Worm (Caenorhabditis elegans) whole organism, young adult: ENCODE data around the gene F02H6.7.

ENCODE experiments used
- B0019.2 ChIP-seq: fragments of 200-800 bp; sonication (Bioruptor generic); conservative IDR thresholded peaks from 2 replicates; pipeline ENCODE4 v1.3.6; 2022; ENCODE audit warnings: missing genetic modification reagents, missing genetic modification characterization, missing compliant biosample characterization
- B0035.1 ChIP-seq: sonication (generic microtip); optimal IDR thresholded peaks from 2 replicates; lab custom pipeline; 2016; ENCODE audit warnings: missing genetic modification characterization, mild to moderate bottlenecking, missing compliant biosample characterization, missing genotype, missing genetic modification reagents
- C17E4.6 ChIP-seq: fragments of 200-800 bp; sonication (Bioruptor generic); IDR thresholded peaks from 2 replicates; pipeline ENCODE4 v1.3.6; 2022; ENCODE audit warnings: missing genetic modification reagents, missing genetic modification characterization, missing compliant biosample characterization
- D2030.7 ChIP-seq: fragments of 200-800 bp; sonication (Bioruptor generic); IDR thresholded peaks from 2 replicates; pipeline ENCODE4 v1.3.6; 2022; ENCODE audit warnings: missing genetic modification reagents, missing genetic modification characterization, missing compliant biosample characterization
- F33H1.4 ChIP-seq: fragments of 200-800 bp; sonication (Bioruptor generic); IDR thresholded peaks from 2 replicates; pipeline ENCODE4 v1.3.6; 2022; ENCODE audit warnings: missing genetic modification reagents, missing genetic modification characterization, missing compliant biosample characterization
- F39B2.1 ChIP-seq: fragments of 200-800 bp; sonication (Bioruptor generic); IDR thresholded peaks from 2 replicates; pipeline ENCODE4 v1.3.6; 2022; ENCODE audit warnings: missing genetic modification reagents, missing genetic modification characterization, missing compliant biosample characterization
- K12H6.12 ChIP-seq: fragments of 200-800 bp; sonication (Bioruptor generic); optimal IDR thresholded peaks from 2 replicates; lab custom pipeline; 2018; ENCODE audit warnings: mild to moderate bottlenecking, missing genetic modification characterization, missing compliant biosample characterization
- ZK185.1 ChIP-seq: sonication (generic microtip); optimal IDR thresholded peaks from 2 replicates; lab custom pipeline; 2016; ENCODE audit warnings: mild to moderate bottlenecking, missing genetic modification characterization, missing compliant biosample characterization; ENCODE audit not compliant: poor library complexity, severe bottlenecking
- akir-1 ChIP-seq: fragments of 200-800 bp; sonication (Bioruptor generic); optimal IDR thresholded peaks from 2 replicates; lab custom pipeline; 2018; ENCODE audit warnings: mild to moderate bottlenecking, missing genetic modification characterization, moderate library complexity, missing compliant biosample characterization
- ama-1 ChIP-seq, 3 experiments: fragments of 150-350 bp in 1 of 3; sonication (generic microtip) in 2 of 3; optimal IDR thresholded peaks; 2 replicates each; lab custom pipeline; 2014 to 2018; ENCODE audit warnings: missing biosample characterization in 2 of 3, missing genetic modification characterization in 2 of 3, missing genetic modification reagents in 2 of 3
- aptf-2 ChIP-seq: fragments of 200-800 bp; sonication (Bioruptor generic); conservative IDR thresholded peaks from 2 replicates; pipeline ENCODE4 v1.3.6; 2022; ENCODE audit warnings: missing genetic modification reagents, missing genetic modification characterization, missing compliant biosample characterization
- aptf-3 ChIP-seq: fragments of 200-800 bp; sonication (Bioruptor generic); IDR thresholded peaks from 2 replicates; pipeline ENCODE4 v1.3.6; 2022; ENCODE audit warnings: missing genetic modification characterization, missing compliant biosample characterization
- atf-7 ChIP-seq: sonication (generic microtip); optimal IDR thresholded peaks from 2 replicates; lab custom pipeline; 2017; ENCODE audit warnings: mild to moderate bottlenecking, missing genetic modification characterization, missing compliant biosample characterization
- athp-1 ChIP-seq: sonication (generic microtip); optimal IDR thresholded peaks from 2 replicates; lab custom pipeline; 2017; ENCODE audit warnings: mild to moderate bottlenecking, missing genetic modification characterization, missing compliant biosample characterization
- attf-6 ChIP-seq: fragments of 200-800 bp; sonication (Bioruptor generic); IDR thresholded peaks from 2 replicates; pipeline ENCODE4 v1.3.6; 2022; ENCODE audit warnings: missing genetic modification reagents, missing genetic modification characterization, missing compliant biosample characterization
- bed-2 ChIP-seq: fragments of 200-800 bp; sonication (Bioruptor generic); IDR thresholded peaks from 2 replicates; pipeline ENCODE4 v1.3.6; 2022; ENCODE audit warnings: missing genetic modification reagents, missing genetic modification characterization, missing compliant biosample characterization
- ceh-27 ChIP-seq: fragments of 200-800 bp; sonication (Bioruptor generic); optimal IDR thresholded peaks from 2 replicates; lab custom pipeline; 2018; ENCODE audit warnings: mild to moderate bottlenecking, missing genetic modification characterization, moderate library complexity, missing compliant biosample characterization
- ceh-79 ChIP-seq: sonication (generic microtip); optimal IDR thresholded peaks from 2 replicates; lab custom pipeline; 2017; ENCODE audit warnings: mild to moderate bottlenecking, missing genetic modification characterization, missing compliant biosample characterization
- chd-7 ChIP-seq: sonication (generic microtip); optimal IDR thresholded peaks from 2 replicates; lab custom pipeline; 2016; ENCODE audit warnings: mild to moderate bottlenecking, missing genetic modification characterization, moderate library complexity, missing compliant biosample characterization
- dox-1 ChIP-seq: fragments of 200-800 bp; sonication (Bioruptor generic); IDR thresholded peaks from 2 replicates; pipeline ENCODE4 v1.3.6; 2022; ENCODE audit warnings: missing genetic modification reagents, missing genetic modification characterization, missing compliant biosample characterization
- egl-44 ChIP-seq: fragments of 200-800 bp; sonication (Bioruptor generic); IDR thresholded peaks from 2 replicates; pipeline ENCODE4 v1.3.6; 2022; ENCODE audit warnings: missing genetic modification reagents, missing genetic modification characterization, missing compliant biosample characterization
- egrh-3 ChIP-seq: fragments of 200-800 bp; sonication (Bioruptor generic); IDR thresholded peaks from 2 replicates; pipeline ENCODE4 v1.3.6; 2022; ENCODE audit warnings: missing genetic modification reagents, missing genetic modification characterization, missing compliant biosample characterization
- ekl-4 ChIP-seq: fragments of 200-800 bp; sonication (Bioruptor generic); IDR thresholded peaks from 2 replicates; pipeline ENCODE4 v1.3.6; 2022; ENCODE audit warnings: missing genetic modification reagents, missing genetic modification characterization, missing compliant biosample characterization
- fkh-3 ChIP-seq: sonication (generic microtip); optimal IDR thresholded peaks from 2 replicates; lab custom pipeline; 2016; ENCODE audit warnings: mild to moderate bottlenecking, missing genetic modification characterization, missing compliant biosample characterization
- hlh-12 ChIP-seq: sonication (generic microtip); optimal IDR thresholded peaks from 2 replicates; lab custom pipeline; 2016; ENCODE audit warnings: missing genetic modification characterization, missing compliant biosample characterization
- lin-26 ChIP-seq: fragments of 200-800 bp; sonication (Bioruptor generic); IDR thresholded peaks from 2 replicates; pipeline ENCODE4 v1.3.6; 2022; ENCODE audit warnings: missing genetic modification reagents, missing genetic modification characterization, missing compliant biosample characterization
- lin-35 ChIP-seq, 3 experiments: fragments of 150-350 bp in 2 of 3; sonication (generic microtip) in 1 of 3; optimal IDR thresholded peaks; 2 replicates each; lab custom pipeline; 2014 to 2018; ENCODE audit warnings: missing biosample characterization in 3 of 3, missing genetic modification characterization in 3 of 3, missing genetic modification reagents in 3 of 3
- lsy-27 ChIP-seq: sonication (generic microtip); optimal IDR thresholded peaks from 2 replicates; lab custom pipeline; 2017; ENCODE audit warnings: missing genetic modification characterization, mild to moderate bottlenecking, missing compliant biosample characterization, antibody characterized with exemption, missing genotype, borderline replicate concordance; ENCODE audit not compliant: insufficient read depth
- madf-8 ChIP-seq: fragments of 200-800 bp; sonication (Bioruptor generic); conservative IDR thresholded peaks from 2 replicates; pipeline ENCODE4 v1.3.6; 2022; ENCODE audit warnings: missing genetic modification reagents, missing genetic modification characterization, missing compliant biosample characterization
- mes-4 ChIP-seq: sonication (generic microtip); optimal IDR thresholded peaks from 2 replicates; lab custom pipeline; 2016; ENCODE audit warnings: missing genotype, missing genetic modification characterization, missing compliant biosample characterization
- nhr-179 ChIP-seq: sonication (generic microtip); optimal IDR thresholded peaks from 2 replicates; lab custom pipeline; 2016; ENCODE audit warnings: mild to moderate bottlenecking, missing genetic modification characterization, missing compliant biosample characterization
- pbrm-1 ChIP-seq: fragments of 200-800 bp; sonication (Bioruptor generic); IDR thresholded peaks from 2 replicates; pipeline ENCODE4 v1.3.6; 2022; ENCODE audit warnings: missing genetic modification reagents, missing genetic modification characterization, missing compliant biosample characterization
- pha-4 ChIP-seq: fragments of 150-350 bp; sonication (generic microtip); optimal IDR thresholded peaks from 2 replicates; lab custom pipeline; 2014; ENCODE audit warnings: missing biosample characterization, missing genetic modification reagents, missing genetic modification characterization
- snpc-1.3 ChIP-seq: sonication (generic microtip); optimal IDR thresholded peaks from 2 replicates; lab custom pipeline; 2017; ENCODE audit warnings: missing genetic modification characterization, mild to moderate bottlenecking, missing compliant biosample characterization, antibody characterized with exemption, moderate library complexity, missing genotype, missing genetic modification reagents; ENCODE audit not compliant: insufficient read depth
- somi-1 ChIP-seq: fragments of 200-800 bp; sonication (Bioruptor generic); optimal IDR thresholded peaks from 2 replicates; lab custom pipeline; 2018; ENCODE audit warnings: mild to moderate bottlenecking, missing genetic modification characterization, missing compliant biosample characterization
- tlf-1 ChIP-seq: fragments of 200-800 bp; sonication (Bioruptor generic); optimal IDR thresholded peaks from 2 replicates; lab custom pipeline; 2018; ENCODE audit warnings: mild to moderate bottlenecking, missing genetic modification characterization, missing compliant biosample characterization
- ztf-18 ChIP-seq: sonication (generic microtip); optimal IDR thresholded peaks from 2 replicates; lab custom pipeline; 2016; ENCODE audit warnings: missing genotype, mild to moderate bottlenecking, missing genetic modification characterization, missing compliant biosample characterization
- ztf-22 ChIP-seq: fragments of 200-800 bp; sonication (Bioruptor generic); optimal IDR thresholded peaks from 2 replicates; lab custom pipeline; 2018; ENCODE audit warnings: mild to moderate bottlenecking, missing genetic modification characterization, moderate library complexity, missing compliant biosample characterization
- ztf-25 ChIP-seq: fragments of 200-800 bp; sonication (Bioruptor generic); IDR thresholded peaks from 2 replicates; pipeline ENCODE4 v1.3.6; 2022; ENCODE audit warnings: missing genetic modification reagents, missing genetic modification characterization, missing compliant biosample characterization

The F02H6.7 gene

ce11 chrIV:14224912-14225311 is 3.1 kb downstream of the F02H6.7 start (continued):
- TF ChIP-seq K12H6.12 (no peak), lin-35 (GFP tag; optimal IDR thresholded peaks at IDR 0.05; lab: Kevin White, UChicago) (peak in 1 of 3 experiments; percentile 53), ama-1 (optimal IDR thresholded peaks at IDR 0.05; lab: Kevin White, UChicago) (no peak), ama-1 (GFP tag; optimal IDR thresholded peaks at IDR 0.05; lab: Kevin White, UChicago) (peak; percentile 33 to 86), tlf-1 (GFP tag; lab: Kevin White, UChicago) (peak; percentile 27), akir-1 (no peak), pha-4 (tag; lab: Kevin White, UChicago) (no peak), ceh-27 (GFP tag; lab: Kevin White, UChicago) (no peak), B0035.1 (no peak), D2030.7 (peak; percentile 76), fkh-3 (no peak), ztf-18 (tag; lab: Kevin White, UChicago) (peak; percentile 88), ekl-4 (GFP tag; lab: Robert Waterston, UW) (peak; percentile 74), hlh-12 (tag; lab: Kevin White, UChicago) (peak; percentile 14), ceh-79 (tag; lab: Kevin White, UChicago) (no peak), B0019.2 (GFP tag; lab: Robert Waterston, UW) (0 out of 2 replicates have a peak, but pooled peaks have one; percentile 40), nhr-179 (tag; lab: Kevin White, UChicago) (no peak), lin-26 (GFP tag; lab: Robert Waterston, UW) (peak; percentile 97), snpc-1.3 (tag; lab: Kevin White, UChicago) (peak; percentile 88), madf-8 (GFP tag; lab: Robert Waterston, UW) (no peak), mes-4 (tag; lab: Kevin White, UChicago) (peak; percentile 45), F33H1.4 (GFP tag; lab: Robert Waterston, UW) (peak; percentile 58), somi-1 (GFP tag; lab: Kevin White, UChicago) (peak; percentile 16), C17E4.6 (GFP tag; lab: Robert Waterston, UW) (no peak), ZK185.1 (tag; lab: Kevin White, UChicago) (peak; percentile 42), egl-44 (peak; percentile 67; the same call in 1 of the 2 replicates), aptf-3 (0 out of 2 replicates have a peak, but pooled peaks have one; percentile 55), aptf-2 (GFP tag; lab: Robert Waterston, UW) (no peak), attf-6 (GFP tag; lab: Robert Waterston, UW) (peak; percentile 100), chd-7 (peak; percentile 24), F39B2.1 (no peak), athp-1 (tag; lab: Kevin White, UChicago) (peak; percentile 23), ztf-22 (no peak), bed-2 (GFP tag; lab: Robert Waterston, UW) (0 out of 2 replicates have a peak, but pooled peaks have one; percentile 40), pbrm-1 (peak; percentile 81), ztf-25 (peak; percentile 96)

ce11 chrIV:14219714-14220113 is 8.3 kb downstream of the F02H6.7 start, which contains the start of gene sqrd-1:
sqrd-1 (plus strand) TSS chrIV:14219871.
- 0 out of 2 replicates have a peak, but pooled peaks have one; percentile 20 for TF ChIP-seq dox-1 (GFP tag; lab: Robert Waterston, UW)
- no peak for TF ChIP-seq egrh-3 (GFP tag; lab: Robert Waterston, UW)
- TF ChIP-seq ama-1 (optimal IDR thresholded peaks at IDR 0.05; lab: Kevin White, UChicago): peak; percentile 40
- TF ChIP-seq ama-1 (GFP tag; optimal IDR thresholded peaks at IDR 0.05; lab: Kevin White, UChicago): no peak
- TF ChIP-seq hlh-12 (tag; lab: Kevin White, UChicago): no peak
- no peak for TF ChIP-seq atf-7 (tag; lab: Kevin White, UChicago)
- TF ChIP-seq lsy-27 (tag; lab: Kevin White, UChicago): no peak
